Worm (Caenorhabditis elegans): ENCODE data around the gene cec-8.

The cec-8 gene

DNA sequence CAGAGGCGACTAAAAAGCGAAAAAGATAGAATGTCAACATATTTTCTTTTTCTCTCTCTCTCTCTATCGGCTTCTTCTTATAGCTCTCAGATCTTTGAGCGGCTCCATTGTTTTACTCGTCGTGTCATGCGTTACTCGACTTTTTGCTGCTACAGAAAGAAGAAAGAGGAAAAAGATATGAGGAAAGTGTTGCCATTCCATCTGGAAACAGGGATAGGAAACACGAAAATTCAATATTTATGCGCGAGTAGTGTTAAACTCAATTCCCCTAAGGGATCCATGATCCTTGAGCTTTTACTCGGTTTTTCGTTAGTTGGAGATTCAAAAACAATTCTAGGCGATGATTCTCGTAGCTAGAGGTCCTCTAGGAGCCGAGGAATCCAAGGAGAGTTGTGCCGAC lies 26.7 kb downstream of the cec-8 start:
- TF ChIP-seq mab-5 (tag; optimal IDR thresholded peaks at IDR 0.05) = no peak
- TF ChIP-seq ces-1 (GFP tag; optimal IDR thresholded peaks at IDR 0.05) = peak; percentile 16

DNA sequence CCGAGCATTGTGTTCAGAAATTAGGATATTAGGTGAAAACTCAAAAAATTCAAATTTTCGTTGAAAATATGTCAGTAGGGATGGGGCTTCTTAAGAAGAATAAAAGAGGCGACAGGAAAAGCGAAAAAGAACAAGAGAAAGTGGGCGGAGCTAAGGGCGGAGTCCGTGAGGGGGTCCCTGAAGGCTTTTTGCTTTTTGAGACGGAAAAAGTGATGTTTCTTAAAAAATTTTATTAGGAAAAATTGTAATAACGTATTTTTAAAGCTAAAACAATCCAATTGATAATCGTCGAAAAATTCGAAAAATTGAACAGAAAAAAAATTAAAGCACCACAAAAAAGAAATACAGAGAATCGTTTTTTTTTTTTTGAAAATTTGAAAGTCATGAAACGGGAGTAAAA lies 34.6 kb downstream of the cec-8 start, which contains the start of gene Y55B1BR.6:
Gene Y55B1BR.6, minus strand, starts transcription at position 101 of the 400 bp plus-strand sequence.
- no peak for TF ChIP-seq unc-39 (tag; optimal IDR thresholded peaks at IDR 0.05)
- TF ChIP-seq hlh-1 (tag; optimal IDR thresholded peaks at IDR 0.05) = no peak
- TF ChIP-seq nhr-76 (tag; optimal IDR thresholded peaks at IDR 0.05) = no peak
- no peak for TF ChIP-seq tbx-8 (GFP tag; optimal IDR thresholded peaks at IDR 0.05)
- no peak for TF ChIP-seq sem-2 (GFP tag; optimal IDR thresholded peaks at IDR 0.05)
- no peak for TF ChIP-seq elt-1 (tag; optimal IDR thresholded peaks at IDR 0.05; ENCODE audit: borderline replicate concordance, insufficient read depth)
- no peak for TF ChIP-seq mab-5 (tag; optimal IDR thresholded peaks at IDR 0.05)
- no peak for TF ChIP-seq lsy-2 (tag; optimal IDR thresholded peaks at IDR 0.05)
- TF ChIP-seq nhr-2 (tag; optimal IDR thresholded peaks at IDR 0.05) = no peak
- no peak for TF ChIP-seq ztf-11 (tag; optimal IDR thresholded peaks at IDR 0.05)

DNA sequence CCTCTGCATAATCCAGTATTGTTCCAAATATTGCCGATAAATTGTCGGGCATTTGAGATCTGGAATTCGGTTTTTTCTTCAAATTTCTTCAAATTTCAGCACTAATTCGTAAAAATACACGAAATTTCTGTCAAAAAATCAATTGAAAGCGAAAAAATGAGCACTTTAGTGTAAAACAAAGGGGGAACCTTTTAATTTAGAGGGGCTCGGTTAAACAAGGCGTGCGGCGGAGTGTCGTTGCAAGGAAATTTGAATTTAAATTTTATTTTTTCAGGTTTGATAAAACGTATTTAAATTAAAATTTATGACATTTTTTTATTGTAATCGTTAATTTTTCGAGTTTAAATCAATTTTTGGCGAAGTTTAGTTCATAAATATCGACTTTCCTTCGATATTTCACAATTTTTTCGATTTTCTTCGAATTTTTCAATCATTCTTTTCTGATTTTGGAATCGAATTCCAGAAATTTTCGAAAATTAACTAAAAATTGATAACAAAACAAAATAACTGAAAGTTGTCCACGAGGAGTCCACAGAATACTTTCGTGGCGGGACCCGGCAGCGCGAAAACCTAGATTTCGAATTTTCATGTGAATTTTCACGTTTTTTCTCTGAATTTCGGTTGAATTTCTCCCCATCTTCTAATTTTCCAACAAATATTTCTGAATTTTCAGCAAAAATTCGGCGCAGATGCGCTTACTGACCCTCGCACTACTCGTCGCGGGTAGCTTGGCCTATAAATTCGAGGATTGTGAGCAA lies 42.7 kb downstream of the cec-8 start, which contains the start of the genes magu-1 and nemp-1:
Gene magu-1, minus strand, starts transcription at position 59 of the 758 bp plus-strand sequence.
Gene nemp-1, plus strand, starts transcription at position 674 of the 758 bp plus-strand sequence.
- TF ChIP-seq unc-39 (tag; optimal IDR thresholded peaks at IDR 0.05) (no peak), ceh-83 (GFP tag; optimal IDR thresholded peaks at IDR 0.05) (no peak), ces-1 (GFP tag; optimal IDR thresholded peaks at IDR 0.05) (peak; percentile 25)

DNA sequence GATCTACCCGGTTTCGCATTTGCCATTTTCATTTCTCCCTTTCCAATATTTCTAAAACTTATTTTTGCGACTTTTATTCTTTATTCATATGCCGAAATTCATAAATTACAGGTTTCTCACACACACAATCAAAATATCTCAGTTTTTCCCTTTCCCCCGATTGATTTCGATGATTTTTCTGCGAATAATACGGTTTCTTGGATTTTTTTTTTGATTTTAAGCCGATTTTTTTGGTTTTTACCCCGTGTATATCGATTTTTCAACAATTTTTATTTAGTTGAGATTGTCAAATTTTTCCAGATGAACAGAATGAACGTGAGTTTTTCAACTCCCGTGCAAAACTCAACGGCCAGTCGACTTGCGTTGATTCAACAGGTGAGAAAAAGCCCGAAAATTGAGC lies 46.0 kb downstream of the cec-8 start, which contains the start of gene mat-3:
Gene mat-3, plus strand, starts transcription at position 301 of the 400 bp plus-strand sequence.
- TF ChIP-seq pha-4 (tag; optimal IDR thresholded peaks at IDR 0.05) (no peak), zip-8 (tag; optimal IDR thresholded peaks at IDR 0.05) (no peak), nhr-237 (tag; optimal IDR thresholded peaks at IDR 0.05) (no peak), ceh-83 (GFP tag; optimal IDR thresholded peaks at IDR 0.05) (no peak), hlh-1 (tag; optimal IDR thresholded peaks at IDR 0.05) (no peak), ztf-11 (tag; optimal IDR thresholded peaks at IDR 0.05) (no peak), flh-1 (GFP tag; optimal IDR thresholded peaks at IDR 0.05) (no peak), mep-1 (tag; optimal IDR thresholded peaks at IDR 0.05) (no peak)

DNA sequence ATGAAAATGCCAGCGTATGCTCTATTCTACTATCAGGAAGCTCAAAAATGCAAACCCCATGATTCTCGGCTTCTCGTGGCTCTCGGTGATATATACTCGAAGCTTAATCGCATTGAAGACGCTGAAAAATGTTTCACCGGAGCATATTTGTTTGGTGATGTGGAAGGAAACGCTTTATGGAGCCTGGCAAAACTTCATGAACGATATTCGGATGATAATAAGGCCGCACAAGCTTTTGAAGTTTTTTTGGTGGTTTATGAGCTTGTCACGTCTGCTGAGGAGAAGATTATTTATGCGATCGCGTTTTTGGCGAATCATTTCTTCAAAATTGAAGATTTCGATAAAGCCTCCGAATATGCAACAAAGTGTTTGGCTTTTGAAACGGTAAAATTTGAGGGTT lies 52.1 kb downstream of the cec-8 start:
- TF ChIP-seq unc-39 (tag; optimal IDR thresholded peaks at IDR 0.05) (no peak), lin-13 (tag; optimal IDR thresholded peaks at IDR 0.05) (no peak), flh-1 (GFP tag; optimal IDR thresholded peaks at IDR 0.05) (no peak), nhr-237 (tag; optimal IDR thresholded peaks at IDR 0.05) (no peak), bed-3 (GFP tag; optimal IDR thresholded peaks at IDR 0.05) (no peak), blmp-1 (tag; optimal IDR thresholded peaks at IDR 0.05) (no peak), elt-3 (tag; optimal IDR thresholded peaks at IDR 0.05) (no peak), sem-2 (GFP tag; optimal IDR thresholded peaks at IDR 0.05) (no peak), nhr-76 (tag; optimal IDR thresholded peaks at IDR 0.05) (no peak), hlh-1 (tag; optimal IDR thresholded peaks at IDR 0.05) (no peak), ceh-83 (GFP tag; optimal IDR thresholded peaks at IDR 0.05) (no peak)

All from whole organism, mixed stage, embryonic.